Fruit fly (Drosophila melanogaster) Kc167 (cell line): ENCODE data around the gene Asator.

ENCODE experiments used
- Myc ChIP-seq: fragments of >200 bp; optimal IDR thresholded peaks from 2 replicates; lab custom pipeline; 2017; ENCODE audit warnings: missing external identifiers
- Sin3A ChIP-seq: fragments of >200 bp; optimal IDR thresholded peaks from 2 replicates; lab custom pipeline; 2018; ENCODE audit warnings: missing external identifiers
- h ChIP-seq: fragments of >200 bp; optimal IDR thresholded peaks from 3 replicates; lab custom pipeline; 2018; ENCODE audit warnings: missing external identifiers
- insv ChIP-seq: fragments of >200 bp; optimal IDR thresholded peaks from 3 replicates; lab custom pipeline; 2018; ENCODE audit warnings: missing external identifiers
- psq ChIP-seq: fragments of >200 bp; optimal IDR thresholded peaks from 2 replicates; lab custom pipeline; 2017; ENCODE audit warnings: missing external identifiers
- ttk ChIP-seq: sonication (Bioruptor generic); optimal IDR thresholded peaks from 2 replicates; lab custom pipeline; 2017; ENCODE audit warnings: missing external identifiers

Asator gene

DNA sequence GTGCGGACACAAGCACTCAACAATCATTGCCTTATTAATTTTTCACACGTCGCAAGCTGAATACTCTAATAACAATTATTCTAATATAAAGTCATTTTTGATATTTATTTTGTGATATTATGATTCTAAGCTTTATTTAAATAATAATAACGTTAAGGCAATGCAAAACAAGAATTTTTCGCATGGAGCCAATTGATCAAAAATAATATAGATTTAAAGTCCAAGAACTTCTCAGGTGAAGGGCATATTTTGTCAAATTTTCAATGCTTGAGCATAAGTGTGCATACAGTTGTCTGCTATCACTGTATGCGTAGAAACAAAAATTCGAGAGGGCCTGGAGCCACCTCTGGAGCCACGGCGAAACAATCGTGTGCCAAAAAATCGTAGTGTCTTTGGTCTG is 54.4 kb downstream of the Asator start:
- TF ChIP-seq psq (lab: Kevin White, UChicago) (no peak), ttk (lab: Kevin White, UChicago) (no peak), h (lab: Kevin White, UChicago) (no peak), Myc (lab: Kevin White, UChicago) (no peak), Sin3A (lab: Kevin White, UChicago) (no peak), insv (lab: Kevin White, UChicago) (no peak)

DNA sequence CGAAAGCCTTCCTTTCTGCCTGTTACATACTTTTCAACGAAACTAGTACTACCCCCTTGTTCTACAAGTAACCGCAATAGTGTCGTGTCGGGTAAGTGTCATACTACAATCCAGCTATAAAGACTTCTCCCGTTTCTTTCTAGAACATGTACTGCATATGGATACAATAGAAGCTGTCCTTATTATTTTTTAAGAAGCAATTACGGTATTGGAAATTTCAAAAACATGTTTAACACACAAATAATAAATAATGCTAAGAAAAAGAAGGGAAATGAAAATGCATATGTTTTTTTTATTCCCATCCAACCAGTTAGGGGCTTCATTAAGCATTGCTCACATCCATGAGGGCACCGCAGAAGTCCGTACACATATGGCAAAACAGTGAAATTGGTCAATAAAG is 59.3 kb downstream of the Asator start:
- TF ChIP-seq h (lab: Kevin White, UChicago) (no peak), psq (lab: Kevin White, UChicago) (no peak), Sin3A (lab: Kevin White, UChicago) (no peak), Myc (lab: Kevin White, UChicago) (no peak)

DNA sequence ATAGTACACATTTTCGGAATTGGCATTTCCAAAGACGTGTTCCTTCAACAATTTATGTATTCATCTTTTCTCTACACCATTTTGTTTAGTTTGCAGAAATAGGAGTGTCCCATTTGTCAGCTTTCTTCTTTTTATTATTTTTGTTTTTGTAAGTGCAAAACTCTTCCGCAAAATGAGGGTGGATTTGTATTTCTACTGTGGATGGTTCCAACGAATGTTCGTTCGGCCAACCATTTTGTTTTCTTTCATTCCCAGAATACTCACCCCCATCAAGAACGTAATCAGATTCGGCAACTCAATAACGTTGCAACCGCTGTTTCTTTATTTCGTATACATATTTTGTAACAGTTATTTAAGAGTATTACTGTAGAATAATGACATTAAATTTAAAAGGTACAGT is 60.5 kb downstream of the Asator start:
- TF ChIP-seq Sin3A (lab: Kevin White, UChicago) (no peak), Myc (lab: Kevin White, UChicago) (no peak), psq (lab: Kevin White, UChicago) (no peak), ttk (lab: Kevin White, UChicago) (no peak), insv (lab: Kevin White, UChicago) (no peak), h (lab: Kevin White, UChicago) (no peak)

DNA sequence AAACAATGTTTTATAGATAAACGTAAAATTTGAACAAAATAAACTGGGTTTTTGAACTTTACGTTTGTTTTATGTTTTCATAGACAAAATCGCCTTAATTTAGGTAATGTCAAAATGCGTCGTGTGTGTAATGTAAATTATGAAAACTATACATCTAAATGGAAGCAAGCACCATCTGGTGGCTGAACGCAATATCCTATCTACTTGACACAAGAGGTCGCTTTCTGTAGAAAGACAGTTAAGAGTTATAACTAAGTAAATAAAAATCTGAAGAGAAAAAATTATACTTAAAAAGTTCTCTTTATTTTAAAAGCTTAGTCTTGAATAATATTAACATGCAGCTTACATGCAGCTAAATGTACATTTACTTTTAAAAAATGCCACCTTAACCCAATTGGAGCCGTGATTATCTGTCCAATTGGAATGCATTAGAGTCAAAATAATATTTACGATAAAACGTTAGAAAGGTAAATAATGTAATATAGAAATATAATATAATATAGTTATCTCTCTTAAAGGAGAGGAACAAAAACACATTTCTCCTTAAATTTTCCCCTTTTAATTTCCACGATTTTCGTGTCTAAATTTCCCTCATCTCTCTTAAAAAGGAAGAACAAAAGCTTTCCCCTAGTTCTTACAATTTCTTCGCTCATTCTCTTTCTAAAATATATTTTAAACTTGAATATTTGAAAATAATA is 64.0 kb downstream of the Asator start:
- TF ChIP-seq h (lab: Kevin White, UChicago): peak; percentile 95
- TF ChIP-seq Myc (lab: Kevin White, UChicago): no peak
- no peak for TF ChIP-seq ttk (lab: Kevin White, UChicago)
- TF ChIP-seq psq (lab: Kevin White, UChicago): no peak

DNA sequence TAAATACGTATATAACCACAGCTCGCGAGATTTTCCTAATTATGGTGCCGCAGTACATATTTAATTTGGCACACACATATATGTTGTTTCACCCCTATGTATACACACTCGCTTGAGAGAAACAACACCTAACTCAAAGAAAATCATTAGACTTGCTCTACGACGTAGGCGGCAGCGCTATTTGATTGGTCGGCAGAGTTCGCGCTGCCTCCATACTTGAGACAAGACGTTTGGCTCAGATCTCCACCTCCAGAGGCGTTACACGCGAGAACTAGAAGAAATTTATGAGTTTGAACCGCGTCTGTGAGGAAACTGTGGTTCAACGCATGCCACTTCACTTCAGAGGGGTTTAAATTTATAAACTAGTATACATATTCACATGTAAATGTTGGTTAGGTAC is 65.5 kb downstream of the Asator start:
- no peak for TF ChIP-seq ttk (lab: Kevin White, UChicago)
- no peak for TF ChIP-seq insv (lab: Kevin White, UChicago)
- TF ChIP-seq Myc (lab: Kevin White, UChicago): no peak
- TF ChIP-seq Sin3A (lab: Kevin White, UChicago): no peak
- TF ChIP-seq h (lab: Kevin White, UChicago): no peak
- TF ChIP-seq psq (lab: Kevin White, UChicago): no peak

DNA sequence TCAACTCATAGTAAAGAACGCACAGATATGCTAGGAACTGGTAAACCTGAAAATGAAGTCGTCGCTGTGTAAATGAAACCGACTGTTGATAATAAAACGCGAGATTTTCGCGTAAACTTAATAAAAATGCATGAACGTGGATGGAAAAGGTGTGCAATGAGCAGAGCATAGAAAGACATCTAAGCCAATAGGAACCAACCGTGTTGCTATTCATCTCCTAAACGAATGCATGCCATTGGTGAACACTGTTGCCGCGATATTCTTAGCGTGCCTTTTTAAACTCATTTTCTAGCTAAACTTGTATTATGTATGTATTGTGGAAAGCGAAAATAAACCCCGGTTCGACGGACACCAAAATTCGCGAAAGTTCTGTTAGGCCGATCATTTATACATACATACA is 67.0 kb downstream of the Asator start:
- TF ChIP-seq h (lab: Kevin White, UChicago) (no peak), insv (lab: Kevin White, UChicago) (no peak)

DNA sequence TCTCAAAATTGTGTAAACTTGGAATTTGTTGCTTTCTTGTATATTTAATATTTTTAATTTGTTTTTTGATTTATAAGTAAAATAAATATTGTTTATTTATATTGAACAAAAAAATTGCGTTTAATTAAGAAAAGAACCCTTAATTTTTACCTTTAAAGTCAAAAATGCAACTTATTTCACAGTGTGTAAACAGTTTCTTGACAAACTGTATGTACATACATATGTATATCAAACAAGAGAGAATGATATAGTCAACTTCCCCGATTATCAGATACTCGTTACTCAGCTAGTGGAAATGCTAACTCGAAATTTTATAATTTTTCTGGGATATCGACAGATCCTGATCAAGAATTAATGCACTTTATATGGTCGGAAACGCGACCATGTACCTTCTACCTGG is 67.8 kb downstream of the Asator start:
- TF ChIP-seq Sin3A (lab: Kevin White, UChicago) (no peak), h (lab: Kevin White, UChicago) (no peak), psq (lab: Kevin White, UChicago) (no peak), ttk (lab: Kevin White, UChicago) (no peak), Myc (lab: Kevin White, UChicago) (no peak), insv (lab: Kevin White, UChicago) (no peak)
